Fruit fly (Drosophila melanogaster): ENCODE data around the gene Rox8.
A peak's percentile ranks its signal among the peaks of the same experiment; 100 is the strongest.

The Rox8 gene

dm6 chr3R:24051459-24052165, 3.5 kb upstream of the Rox8 start:
- TF ChIP-seq CG17801 (GFP tag; optimal IDR thresholded peaks at IDR 0.05; ENCODE audit: partially characterized antibody) = peak; percentile 63

DNA sequence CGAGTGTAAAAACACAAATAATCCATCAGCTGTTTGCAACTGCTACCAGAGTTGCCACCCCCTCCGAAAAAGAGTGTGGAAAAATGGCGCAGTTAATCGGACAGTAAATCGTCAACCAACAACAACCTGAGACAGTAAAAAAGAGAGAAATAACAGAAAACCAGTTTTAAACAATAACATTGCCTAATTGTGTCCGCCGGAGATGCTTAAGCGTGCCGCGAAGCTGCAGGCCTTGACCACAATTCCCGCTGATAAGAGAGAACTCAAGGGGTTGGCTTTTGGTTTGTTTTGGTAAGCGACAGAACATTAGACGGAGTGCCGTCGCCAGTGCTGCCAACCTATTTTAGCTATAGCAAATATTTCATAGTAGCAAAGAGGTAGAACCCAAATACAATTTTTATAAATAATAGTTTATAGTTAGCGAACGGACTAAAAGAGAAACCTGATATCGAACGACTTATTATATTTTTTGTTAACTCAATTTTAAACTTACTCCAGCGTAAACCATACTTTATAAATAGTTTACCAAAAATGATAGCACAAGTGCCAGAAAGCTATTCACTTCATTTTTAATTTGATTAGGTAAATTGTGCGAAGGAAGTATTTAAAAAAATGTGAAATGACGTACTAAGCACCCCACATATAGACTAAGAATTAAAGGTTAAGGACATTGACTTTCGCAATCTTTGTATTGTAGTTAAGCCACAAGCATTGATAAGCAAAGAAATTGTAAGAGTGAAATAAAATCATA, 2.8 kb upstream of the Rox8 start, which contains the start of the genes Atg6 and Pisd:
Atg6 (minus strand) TSS at position 93 of the 751 bp plus-strand sequence.
Pisd (plus strand) TSS at position 94 of the 751 bp plus-strand sequence.
- TF ChIP-seq CG17801 (GFP tag; optimal IDR thresholded peaks at IDR 0.05; ENCODE audit: partially characterized antibody) = peak; percentile 63

DNA sequence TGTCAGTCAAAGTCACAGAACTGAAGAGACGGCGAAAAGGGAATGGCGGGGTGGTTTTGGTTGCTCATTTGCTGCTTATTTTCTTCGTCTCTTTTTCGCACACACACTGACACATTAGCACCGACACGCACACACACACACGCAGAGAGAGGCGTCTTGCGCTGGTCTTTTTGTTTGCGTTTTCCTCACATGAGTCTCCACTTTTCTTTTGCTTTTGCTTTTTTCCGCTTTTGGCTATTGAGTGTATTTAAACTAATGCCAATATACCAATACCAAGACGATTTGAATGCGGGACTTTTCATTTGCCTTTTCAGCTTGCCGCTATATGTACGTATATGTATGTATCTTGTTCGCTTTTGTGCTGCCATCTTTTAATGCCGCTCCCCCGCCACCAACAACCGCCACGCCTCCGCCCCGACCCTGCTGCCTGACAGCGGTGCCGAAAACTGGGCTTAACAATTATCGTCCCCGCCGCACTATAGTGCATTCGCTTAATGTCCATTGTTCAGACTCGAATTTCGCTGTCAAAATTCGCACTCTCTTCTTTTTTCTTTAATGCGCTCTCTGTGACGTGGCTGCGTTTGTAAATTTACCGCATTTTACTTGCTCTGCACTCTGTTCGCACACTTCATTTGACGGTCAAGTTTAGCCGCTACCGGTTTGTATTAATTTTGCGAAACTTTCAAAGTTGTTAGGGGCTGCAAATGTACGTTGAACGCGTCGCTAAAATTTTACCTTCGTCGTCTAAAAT, 664 bp downstream of the Rox8 start, which contains the start of gene CG5986:
CG5986 (plus strand) TSS at position 565 of the 751 bp plus-strand sequence.
- peak; percentile 52 for TF ChIP-seq CG17801 (GFP tag; optimal IDR thresholded peaks at IDR 0.05; ENCODE audit: partially characterized antibody)

DNA sequence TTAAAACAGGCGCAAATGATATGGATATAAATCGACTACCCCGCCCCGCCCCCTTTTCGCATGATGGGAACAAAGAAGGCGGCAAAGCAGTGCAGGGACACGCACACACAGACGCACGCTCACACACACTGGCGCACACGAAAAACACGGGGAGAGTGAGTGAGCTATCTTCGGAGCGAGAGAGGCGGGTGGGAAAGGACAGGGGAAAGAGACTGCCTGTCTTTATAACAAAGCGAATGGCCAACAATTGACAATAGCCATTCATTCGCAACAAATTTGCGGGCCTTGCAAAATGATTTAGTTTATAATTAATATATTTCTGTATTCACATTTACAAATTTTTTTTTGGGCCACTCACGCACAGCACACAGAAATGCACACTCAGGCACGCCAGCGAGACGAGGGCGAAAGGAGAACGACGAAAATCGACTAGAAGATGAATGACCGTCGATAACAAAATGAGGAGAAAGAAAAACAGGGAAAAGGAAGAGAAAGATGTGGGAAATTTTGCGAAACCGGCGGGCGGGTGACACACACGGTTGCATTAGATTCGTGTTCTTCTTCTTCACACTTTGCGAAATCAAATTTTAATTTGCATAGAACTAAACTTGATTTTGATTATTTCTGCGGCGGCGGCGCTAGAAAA, 1.4 kb downstream of the Rox8 start:
- no peak for TF ChIP-seq CG17801 (GFP tag; optimal IDR thresholded peaks at IDR 0.05; ENCODE audit: partially characterized antibody)

- TF ChIP-seq CG17801 (GFP tag; optimal IDR thresholded peaks at IDR 0.05; ENCODE audit: partially characterized antibody) = peak; percentile 16
Observed at dm6 chr3R:24038736-24039556, 9.1 kb downstream of the Rox8 start, which contains the start of gene Miro. TSS of gene Miro (minus strand) at chr3R:24038847.

dm6 chr3R:24037538-24038265, 10.4 kb downstream of the Rox8 start, which contains the start of gene spas:
TSS of gene spas (plus strand) at chr3R:24038215.
- no peak for TF ChIP-seq CG17801 (GFP tag; optimal IDR thresholded peaks at IDR 0.05; ENCODE audit: partially characterized antibody)

dm6 chr3R:24031825-24032523, 16.1 kb downstream of the Rox8 start, which contains the start of the genes KrT95D and Mettl3:
TSS of gene KrT95D (minus strand) at chr3R:24031827.
TSS of gene Mettl3 (plus strand) at chr3R:24032157.
- TF ChIP-seq CG17801 (GFP tag; optimal IDR thresholded peaks at IDR 0.05; ENCODE audit: partially characterized antibody) = no peak

DNA sequence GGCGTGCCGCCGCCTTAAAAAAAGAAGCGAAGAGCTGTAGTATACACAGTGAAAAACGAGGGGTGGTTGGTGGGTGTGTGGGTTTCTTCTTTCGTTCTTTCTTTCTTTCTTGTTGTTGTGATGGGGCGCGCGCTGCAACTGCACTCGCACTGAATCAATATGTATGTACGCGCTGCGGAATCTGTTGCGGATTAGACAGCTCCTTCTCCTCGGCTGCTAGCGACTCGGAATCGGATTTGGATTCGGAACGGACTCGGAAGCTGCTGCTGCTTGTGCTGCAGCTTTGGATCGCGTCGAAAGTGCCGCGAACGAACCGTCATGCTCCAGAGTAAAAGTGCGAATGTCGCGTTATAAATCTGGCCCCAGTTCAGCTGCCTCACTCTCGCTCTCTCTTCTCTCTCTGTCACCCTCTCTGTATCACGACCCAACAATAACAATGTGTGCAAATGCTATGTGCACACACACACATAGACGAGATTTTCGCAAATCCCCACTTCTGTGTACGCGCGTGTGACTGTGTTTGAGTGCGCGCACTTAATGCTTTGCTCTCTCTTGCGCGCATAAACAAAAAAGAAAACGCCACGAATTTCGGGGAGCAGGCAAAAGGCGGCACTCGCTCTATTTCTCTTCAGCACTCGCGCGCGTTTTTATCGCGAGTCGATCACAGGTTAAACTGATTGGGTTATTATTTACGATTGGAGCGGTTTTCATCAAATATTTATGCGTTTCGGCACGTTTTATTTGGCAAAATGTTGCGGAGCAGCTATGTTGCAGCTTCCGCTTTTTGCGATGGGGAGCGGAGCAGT, 16.8 kb downstream of the Rox8 start:
- peak; percentile 31 for TF ChIP-seq CG17801 (GFP tag; optimal IDR thresholded peaks at IDR 0.05; ENCODE audit: partially characterized antibody)

DNA sequence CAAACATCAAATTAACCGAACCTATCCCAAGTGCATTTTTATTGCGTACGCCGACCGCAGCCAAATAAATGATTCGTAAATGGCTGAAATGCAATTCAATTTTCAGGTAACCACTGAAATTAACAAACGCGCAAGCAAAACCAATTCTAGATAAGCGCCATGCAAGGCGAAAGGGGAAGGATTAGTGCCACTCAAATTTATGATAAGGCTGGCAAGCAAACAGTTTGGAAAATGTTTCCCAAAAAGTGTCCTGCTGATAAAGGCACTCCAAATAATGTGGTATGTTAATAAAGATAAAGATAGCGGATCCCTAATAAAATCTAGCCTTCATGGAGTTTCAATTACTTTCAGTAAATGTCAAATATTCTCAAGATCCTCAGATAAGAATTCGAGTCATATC, 20.8 kb downstream of the Rox8 start:
- no peak for TF ChIP-seq CG17801 (GFP tag; optimal IDR thresholded peaks at IDR 0.05; ENCODE audit: partially characterized antibody)

DNA sequence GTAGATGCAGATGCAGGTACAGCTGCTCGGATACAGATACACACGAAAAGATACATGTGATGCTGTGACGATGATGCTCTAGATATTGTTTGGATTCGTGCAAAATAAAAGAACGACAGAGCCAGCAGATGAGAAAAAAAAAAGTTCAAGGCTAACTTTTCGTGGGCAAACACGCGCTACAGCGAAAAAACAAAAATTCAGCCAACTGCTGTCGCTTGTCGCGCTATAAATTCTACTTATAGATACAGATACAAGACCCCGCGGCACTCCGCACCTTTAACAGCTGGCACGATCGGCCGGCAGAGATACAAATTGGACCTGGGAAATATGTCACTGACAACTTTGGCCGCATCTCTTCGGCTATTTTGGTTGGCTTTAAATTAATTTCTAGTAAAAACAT, 21.6 kb downstream of the Rox8 start:
- TF ChIP-seq CG17801 (GFP tag; optimal IDR thresholded peaks at IDR 0.05; ENCODE audit: partially characterized antibody) = no peak

DNA sequence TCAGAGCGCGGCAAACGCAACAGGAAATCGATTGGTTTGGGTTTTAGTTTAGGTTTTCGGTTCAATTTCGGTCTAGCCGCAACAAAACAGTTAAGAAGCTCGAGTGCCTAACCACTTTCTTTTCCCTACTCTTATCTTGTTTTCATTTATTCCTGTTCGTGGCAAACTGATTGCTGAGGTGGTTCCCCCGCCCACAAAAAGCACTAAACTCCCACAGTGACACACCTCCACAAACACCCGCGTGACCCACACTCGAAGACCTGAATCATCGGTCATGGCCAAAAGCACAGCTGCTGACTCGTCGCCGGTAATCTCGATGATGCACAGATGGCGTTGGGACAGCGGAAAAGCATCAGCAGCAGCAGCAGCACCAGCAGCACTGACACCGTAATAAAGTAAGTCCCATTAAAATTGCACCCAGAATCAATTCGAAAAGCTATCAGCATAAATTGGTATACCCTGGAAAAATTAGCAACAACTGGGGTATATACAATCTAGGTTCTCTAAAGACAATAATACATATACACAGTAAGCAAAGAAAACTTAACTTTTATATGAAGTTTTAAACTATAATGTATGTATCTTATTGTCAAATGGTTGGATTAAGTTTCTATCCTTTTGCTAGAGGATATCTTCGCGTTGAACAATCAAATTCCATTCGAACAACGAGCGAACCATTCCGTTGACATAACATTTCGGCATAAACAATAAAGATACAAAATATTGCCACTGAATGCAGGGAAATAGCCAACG, 22.2 kb downstream of the Rox8 start:
- TF ChIP-seq CG17801 (GFP tag; optimal IDR thresholded peaks at IDR 0.05; ENCODE audit: partially characterized antibody) = no peak

Measured in ovary, adult (tissue).